Worm (Caenorhabditis elegans): Measurements from ENCODE around the gene nas-31.

DNA sequence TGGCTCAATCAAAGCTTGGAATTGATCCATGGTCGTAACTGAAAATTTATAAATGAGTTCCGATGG is 24.7 kb downstream of the nas-31 start, which contains the start of gene sec-61.G:
- TF ChIP-seq vab-15 (tag; optimal IDR thresholded peaks at IDR 0.05) (no peak), xbp-1 (tag; optimal IDR thresholded peaks at IDR 0.05) (no peak), tbx-2 (tag; optimal IDR thresholded peaks at IDR 0.05) (no peak)

Data from whole organism, L1 larva.